Worm (Caenorhabditis elegans): ENCODE results near the gene nonu-1.

DNA sequence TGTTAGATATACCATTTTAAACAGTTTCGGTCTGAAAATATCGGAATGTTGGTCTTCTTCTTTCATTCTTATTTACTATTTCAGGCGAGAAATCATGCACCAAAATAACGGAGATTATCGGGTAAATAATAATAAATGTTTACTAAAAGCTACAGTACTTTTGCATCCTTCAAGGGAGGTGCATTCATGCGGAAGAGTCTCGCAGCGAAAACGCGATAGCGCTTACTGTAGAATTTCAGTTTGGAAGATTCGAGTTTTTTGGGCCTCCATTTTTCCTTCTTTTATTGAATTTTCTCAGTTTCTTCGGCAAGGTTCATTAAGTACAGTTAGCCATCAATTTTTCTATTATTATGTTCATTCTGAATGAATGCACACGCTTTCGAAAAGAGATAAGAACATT, 6.4 kb upstream of the nonu-1 start, which contains the start of gene C35D10.7:
- TF ChIP-seq ama-1 (optimal IDR thresholded peaks at IDR 0.05) (no peak), ceh-13 (GFP tag; optimal IDR thresholded peaks at IDR 0.05) (no peak), sea-1 (GFP tag; conservative IDR thresholded peaks at IDR 0.05) (no peak), tra-4 (tag; optimal IDR thresholded peaks at IDR 0.05) (no peak), scrt-1 (GFP tag; IDR thresholded peaks at IDR 0.05) (no peak), ceh-36 (tag; optimal IDR thresholded peaks at IDR 0.05) (no peak), ets-7 (tag; optimal IDR thresholded peaks at IDR 0.05) (no peak), hmg-4 (GFP tag; optimal IDR thresholded peaks at IDR 0.05) (no peak)

Measured in whole organism, early embryonic.